Worm (Caenorhabditis elegans) whole organism, L4 larva: ENCODE data around the gene col-162.

Experiments
- ctbp-1 ChIP-seq: fragments of 200-800 bp; sonication (Bioruptor generic); IDR thresholded peaks from 2 replicates; pipeline ENCODE4 v1.3.6; 2022; ENCODE audit warnings: missing genetic modification reagents, missing genetic modification characterization, missing compliant biosample characterization
- gei-8 ChIP-seq: fragments of 200-800 bp; sonication (Bioruptor generic); optimal IDR thresholded peaks from 2 replicates; lab custom pipeline; 2018; ENCODE audit warnings: mild to moderate bottlenecking, missing genetic modification characterization, missing compliant biosample characterization
- hmg-1.1 ChIP-seq: fragments of 200-800 bp; sonication (Bioruptor generic); IDR thresholded peaks from 2 replicates; pipeline ENCODE4 v1.3.6; 2022; ENCODE audit warnings: missing genetic modification reagents, missing genetic modification characterization, missing compliant biosample characterization
- lin-15B ChIP-seq: fragments of 150-350 bp; sonication (generic microtip); optimal IDR thresholded peaks from 3 replicates; lab custom pipeline; 2014; ENCODE audit warnings: missing biosample characterization, missing genetic modification characterization
- lin-29 ChIP-seq: fragments of 200-800 bp; sonication (Bioruptor generic); IDR thresholded peaks from 2 replicates; pipeline ENCODE4 v1.3.6; 2022; ENCODE audit warnings: missing genetic modification reagents, missing genetic modification characterization, missing compliant biosample characterization
- lir-3 ChIP-seq: sonication (generic microtip); optimal IDR thresholded peaks from 2 replicates; lab custom pipeline; 2016; ENCODE audit warnings: mild to moderate bottlenecking, missing genetic modification characterization, missing compliant biosample characterization
- mdl-1 ChIP-seq, 2 experiments: fragments of 150-350 bp in 1 of 2; sonication (generic microtip) in 1 of 2; optimal IDR thresholded peaks; 2 replicates each; lab custom pipeline; 2014 to 2017; ENCODE audit warnings: missing biosample characterization in 2 of 2, missing genetic modification characterization in 2 of 2
- nhr-11 ChIP-seq: fragments of 150-350 bp; optimal IDR thresholded peaks from 2 replicates; lab custom pipeline; 2014; ENCODE audit warnings: missing biosample characterization, missing genetic modification characterization
- saeg-2 ChIP-seq: fragments of 200-800 bp; sonication (Bioruptor generic); IDR thresholded peaks from 2 replicates; pipeline ENCODE4 v1.3.6; 2022; ENCODE audit warnings: missing genetic modification reagents, missing genetic modification characterization, missing compliant biosample characterization
- ztf-11 ChIP-seq: fragments of 150-350 bp; optimal IDR thresholded peaks from 2 replicates; lab custom pipeline; 2014; ENCODE audit warnings: missing biosample characterization, missing genetic modification characterization

ce11 chrV:13441661-13442060, at the start of gene col-162:
- TF ChIP-seq gei-8 (GFP tag; lab: Kevin White, UChicago) (no peak), mdl-1 (tag; optimal IDR thresholded peaks at IDR 0.05; lab: Kevin White, UChicago) (no peak), ztf-11 (no peak), nhr-11 (tag; lab: Kevin White, UChicago) (no peak), lin-29 (GFP tag; lab: Robert Waterston, UW) (no peak), lin-15B (tag; lab: Kevin White, UChicago) (no peak), saeg-2 (GFP tag; lab: Robert Waterston, UW) (no peak), lir-3 (tag; lab: Kevin White, UChicago) (no peak), ctbp-1 (GFP tag; lab: Robert Waterston, UW) (no peak), hmg-1.1 (GFP tag; lab: Robert Waterston, UW) (no peak)
